Fruit fly (Drosophila melanogaster) whole organism, prepupa: ENCODE data around the gene CecB.

ENCODE experiments used
- Blimp-1 ChIP-seq: fragments of 200-800 bp; sonication (Bioruptor generic); optimal IDR thresholded peaks from 3 replicates; lab custom pipeline; 2017; ENCODE audit warnings: missing biosample characterization, missing genetic modification characterization, mild to moderate bottlenecking, moderate library complexity, missing genetic modification reagents
- CG11294 ChIP-seq: fragments of 200-800 bp; sonication (Bioruptor generic); IDR thresholded peaks from 2 replicates; pipeline ENCODE4 v1.3.6; 2022; ENCODE audit warnings: missing biosample characterization, missing genetic modification characterization
- CG11762 ChIP-seq: fragments of 200-800 bp; sonication (Bioruptor generic); optimal IDR thresholded peaks from 3 replicates; lab custom pipeline; 2016; ENCODE audit warnings: missing biosample characterization, missing genetic modification characterization; ENCODE audit not compliant: insufficient read depth
- CG11902 ChIP-seq: fragments of 200-800 bp; sonication (Bioruptor generic); optimal IDR thresholded peaks from 3 replicates; lab custom pipeline; 2016; ENCODE audit warnings: missing biosample characterization, missing genetic modification characterization
- CG15336 ChIP-seq: fragments of 200-800 bp; sonication (Bioruptor generic); IDR thresholded peaks from 2 replicates; pipeline ENCODE4 v1.3.6; 2022; ENCODE audit warnings: missing biosample characterization, missing genetic modification characterization
- CG1621 ChIP-seq: fragments of 200-800 bp; sonication (Bioruptor generic); optimal IDR thresholded peaks from 3 replicates; lab custom pipeline; 2018; ENCODE audit warnings: missing biosample characterization, mild to moderate bottlenecking, missing genetic modification characterization
- CG16779 ChIP-seq: fragments of 200-800 bp; sonication (Bioruptor generic); optimal IDR thresholded peaks from 3 replicates; lab custom pipeline; 2017; ENCODE audit warnings: missing biosample characterization, mild to moderate bottlenecking, missing genetic modification characterization
- CG3032 ChIP-seq: fragments of 200-800 bp; optimal IDR thresholded peaks from 2 replicates; lab custom pipeline; 2019; ENCODE audit warnings: missing biosample characterization, mild to moderate bottlenecking, missing genetic modification characterization, moderate library complexity
- CG31627 ChIP-seq: fragments of 200-800 bp; sonication (Bioruptor generic); optimal IDR thresholded peaks from 3 replicates; lab custom pipeline; 2016; ENCODE audit warnings: missing biosample characterization, missing genetic modification characterization
- CG34406 ChIP-seq: fragments of 200-800 bp; sonication (Bioruptor generic); optimal IDR thresholded peaks from 3 replicates; lab custom pipeline; 2016; ENCODE audit warnings: missing biosample characterization, missing genetic modification characterization
- CG3919 ChIP-seq: fragments of 200-800 bp; sonication (Bioruptor generic); optimal IDR thresholded peaks from 3 replicates; lab custom pipeline; 2016; ENCODE audit warnings: missing biosample characterization, missing genetic modification characterization
- CG4318 ChIP-seq: fragments of 200-800 bp; sonication (Bioruptor generic); optimal IDR thresholded peaks from 3 replicates; lab custom pipeline; 2017; ENCODE audit warnings: missing biosample characterization, mild to moderate bottlenecking, missing genetic modification characterization
- CG6163 ChIP-seq: fragments of 200-800 bp; sonication (Bioruptor generic); IDR thresholded peaks from 3 replicates; pipeline ENCODE4 v1.3.6; 2022; ENCODE audit warnings: missing biosample characterization, missing genetic modification characterization
- CG6276 ChIP-seq: fragments of 200-800 bp; sonication (Bioruptor generic); optimal IDR thresholded peaks from 2 replicates; lab custom pipeline; 2017; ENCODE audit warnings: missing biosample characterization, mild to moderate bottlenecking, missing genetic modification characterization
- CG6792 ChIP-seq: fragments of 200-800 bp; sonication (Bioruptor generic); optimal IDR thresholded peaks from 3 replicates; lab custom pipeline; 2016; ENCODE audit warnings: missing biosample characterization, missing genetic modification characterization
- CG6808 ChIP-seq: fragments of 200-800 bp; sonication (Bioruptor generic); optimal IDR thresholded peaks from 3 replicates; lab custom pipeline; 2017; ENCODE audit warnings: missing biosample characterization, missing genetic modification characterization, mild to moderate bottlenecking, moderate library complexity, missing genetic modification reagents
- CG6854 ChIP-seq: fragments of 200-800 bp; sonication (Bioruptor generic); optimal IDR thresholded peaks from 2 replicates; lab custom pipeline; 2017; ENCODE audit warnings: missing biosample characterization, mild to moderate bottlenecking, missing genetic modification characterization
- CG7368 ChIP-seq: fragments of 200-800 bp; sonication (Bioruptor generic); optimal IDR thresholded peaks from 3 replicates; lab custom pipeline; 2016; ENCODE audit warnings: missing biosample characterization, missing genetic modification characterization
- CG8632 ChIP-seq: fragments of 200-800 bp; sonication (Bioruptor generic); optimal IDR thresholded peaks from 3 replicates; lab custom pipeline; 2016; ENCODE audit warnings: missing biosample characterization, missing genetic modification characterization
- CG9139 ChIP-seq: fragments of 200-800 bp; sonication (Bioruptor generic); optimal IDR thresholded peaks from 3 replicates; lab custom pipeline; 2017; ENCODE audit warnings: missing biosample characterization, mild to moderate bottlenecking, missing genetic modification characterization
- Eip75B ChIP-seq: fragments of 200-800 bp; sonication (Bioruptor generic); optimal IDR thresholded peaks from 3 replicates; lab custom pipeline; 2016; ENCODE audit warnings: missing biosample characterization, missing genetic modification characterization
- Eip78C ChIP-seq: fragments of 200-800 bp; sonication (Bioruptor generic); peaks from one replicate; lab custom pipeline; 2016; ENCODE audit warnings: missing biosample characterization, missing genetic modification characterization
- Eip93F ChIP-seq: fragments of 200-800 bp; sonication (Bioruptor generic); optimal IDR thresholded peaks from 2 replicates; lab custom pipeline; 2016; ENCODE audit warnings: missing biosample characterization, mild to moderate bottlenecking, missing genetic modification characterization
- Ets21C ChIP-seq: fragments of 200-800 bp; sonication (Bioruptor generic); optimal IDR thresholded peaks from 3 replicates; lab custom pipeline; 2016; ENCODE audit warnings: missing biosample characterization, missing genetic modification characterization
- Ets96B ChIP-seq: fragments of 200-800 bp; optimal IDR thresholded peaks from 2 replicates; lab custom pipeline; 2019; ENCODE audit warnings: missing biosample characterization, mild to moderate bottlenecking, missing genetic modification characterization, moderate library complexity
- Gug ChIP-seq: fragments of 200-800 bp; sonication (Bioruptor generic); IDR thresholded peaks from 2 replicates; pipeline ENCODE4 v1.3.6; 2022; ENCODE audit warnings: missing biosample characterization, missing genetic modification characterization
- Hr38 ChIP-seq: sonication (Bioruptor generic); optimal IDR thresholded peaks from 2 replicates; lab custom pipeline; 2016; ENCODE audit warnings: missing biosample characterization, missing genetic modification characterization
- Hr39 ChIP-seq: fragments of 200-800 bp; sonication (Bioruptor generic); optimal IDR thresholded peaks from 2 replicates; lab custom pipeline; 2016; ENCODE audit warnings: missing biosample characterization, missing genetic modification characterization
- Hr4 ChIP-seq: fragments of 200-800 bp; sonication (Bioruptor generic); optimal IDR thresholded peaks from 3 replicates; lab custom pipeline; 2016; ENCODE audit warnings: missing biosample characterization, missing genetic modification characterization
- Met ChIP-seq: fragments of 200-800 bp; sonication (Bioruptor generic); optimal IDR thresholded peaks from 3 replicates; lab custom pipeline; 2016; ENCODE audit warnings: missing biosample characterization, missing genetic modification characterization
- OdsH ChIP-seq: fragments of 200-800 bp; sonication (Bioruptor generic); optimal IDR thresholded peaks from 3 replicates; lab custom pipeline; 2016; ENCODE audit warnings: missing biosample characterization, missing genetic modification characterization
- Smox ChIP-seq: fragments of 200-800 bp; sonication (Bioruptor generic); optimal IDR thresholded peaks from 3 replicates; lab custom pipeline; 2016; ENCODE audit warnings: missing biosample characterization, missing genetic modification characterization
- Sox102F ChIP-seq: fragments of 200-800 bp; sonication (Bioruptor generic); optimal IDR thresholded peaks from 2 replicates; lab custom pipeline; 2016; ENCODE audit warnings: missing biosample characterization, mild to moderate bottlenecking, missing genetic modification characterization
- Sox14 ChIP-seq: fragments of 200-800 bp; sonication (Bioruptor generic); optimal IDR thresholded peaks from 3 replicates; lab custom pipeline; 2016; ENCODE audit warnings: missing biosample characterization, missing genetic modification characterization
- Sox15 ChIP-seq: fragments of 200-800 bp; sonication (Bioruptor generic); optimal IDR thresholded peaks from 3 replicates; lab custom pipeline; 2016; ENCODE audit warnings: missing biosample characterization, missing genetic modification characterization
- achi ChIP-seq: fragments of 200-800 bp; sonication (Bioruptor generic); optimal IDR thresholded peaks from 3 replicates; lab custom pipeline; 2016; ENCODE audit warnings: missing biosample characterization, missing genetic modification characterization
- cyc ChIP-seq: fragments of 200-800 bp; sonication (Bioruptor generic); optimal IDR thresholded peaks from 3 replicates; lab custom pipeline; 2016; ENCODE audit warnings: missing biosample characterization, missing genetic modification characterization
- dac ChIP-seq: fragments of 200-800 bp; sonication (Bioruptor generic); optimal IDR thresholded peaks from 2 replicates; lab custom pipeline; 2017; ENCODE audit warnings: missing biosample characterization, mild to moderate bottlenecking, missing genetic modification characterization
- dsx ChIP-seq: fragments of 200-800 bp; optimal IDR thresholded peaks from 3 replicates; lab custom pipeline; 2019; ENCODE audit warnings: missing biosample characterization, mild to moderate bottlenecking, missing genetic modification characterization, moderate library complexity; ENCODE audit not compliant: poor library complexity, severe bottlenecking
- esn ChIP-seq: fragments of 200-800 bp; sonication (Bioruptor generic); optimal IDR thresholded peaks from 2 replicates; lab custom pipeline; 2016; ENCODE audit warnings: missing biosample characterization, mild to moderate bottlenecking, missing genetic modification characterization, moderate library complexity
- fd59A ChIP-seq: fragments of 200-800 bp; sonication (Bioruptor generic); optimal IDR thresholded peaks from 2 replicates; lab custom pipeline; 2017; ENCODE audit warnings: missing biosample characterization, mild to moderate bottlenecking, missing genetic modification characterization, missing genetic modification reagents
- fd85E ChIP-seq: fragments of 200-800 bp; sonication (Bioruptor generic); optimal IDR thresholded peaks from 3 replicates; lab custom pipeline; 2016; ENCODE audit warnings: missing biosample characterization, missing genetic modification characterization
- fkh ChIP-seq: fragments of 200-800 bp; sonication (Bioruptor generic); optimal IDR thresholded peaks from 3 replicates; lab custom pipeline; 2017; ENCODE audit warnings: missing biosample characterization, mild to moderate bottlenecking, missing genetic modification characterization, moderate library complexity
- lz ChIP-seq: fragments of 200-800 bp; sonication (Bioruptor generic); optimal IDR thresholded peaks from 3 replicates; lab custom pipeline; 2016; ENCODE audit warnings: missing biosample characterization, missing genetic modification characterization
- net ChIP-seq: fragments of 200-800 bp; sonication (Bioruptor generic); optimal IDR thresholded peaks from 3 replicates; lab custom pipeline; 2016; ENCODE audit warnings: missing biosample characterization, missing genetic modification characterization
- pdm3 ChIP-seq: fragments of 200-800 bp; sonication (Bioruptor generic); optimal IDR thresholded peaks from 3 replicates; lab custom pipeline; 2016; ENCODE audit warnings: missing biosample characterization, missing genetic modification characterization
- salr ChIP-seq, 2 experiments: fragments of 200-800 bp; sonication (Bioruptor generic); optimal IDR thresholded peaks; 3 replicates each; lab custom pipeline; 2016 to 2018; ENCODE audit warnings: missing biosample characterization in 2 of 2, missing genetic modification characterization in 2 of 2, mild to moderate bottlenecking in 1 of 2
- spab ChIP-seq: fragments of 200-800 bp; sonication (Bioruptor generic); optimal IDR thresholded peaks from 2 replicates; lab custom pipeline; 2017; ENCODE audit warnings: missing biosample characterization, mild to moderate bottlenecking, missing genetic modification characterization, missing genetic modification reagents
- topi ChIP-seq: fragments of 200-800 bp; sonication (Bioruptor generic); optimal IDR thresholded peaks from 3 replicates; lab custom pipeline; 2016; ENCODE audit warnings: missing biosample characterization, missing genetic modification characterization

Gene CecB

DNA sequence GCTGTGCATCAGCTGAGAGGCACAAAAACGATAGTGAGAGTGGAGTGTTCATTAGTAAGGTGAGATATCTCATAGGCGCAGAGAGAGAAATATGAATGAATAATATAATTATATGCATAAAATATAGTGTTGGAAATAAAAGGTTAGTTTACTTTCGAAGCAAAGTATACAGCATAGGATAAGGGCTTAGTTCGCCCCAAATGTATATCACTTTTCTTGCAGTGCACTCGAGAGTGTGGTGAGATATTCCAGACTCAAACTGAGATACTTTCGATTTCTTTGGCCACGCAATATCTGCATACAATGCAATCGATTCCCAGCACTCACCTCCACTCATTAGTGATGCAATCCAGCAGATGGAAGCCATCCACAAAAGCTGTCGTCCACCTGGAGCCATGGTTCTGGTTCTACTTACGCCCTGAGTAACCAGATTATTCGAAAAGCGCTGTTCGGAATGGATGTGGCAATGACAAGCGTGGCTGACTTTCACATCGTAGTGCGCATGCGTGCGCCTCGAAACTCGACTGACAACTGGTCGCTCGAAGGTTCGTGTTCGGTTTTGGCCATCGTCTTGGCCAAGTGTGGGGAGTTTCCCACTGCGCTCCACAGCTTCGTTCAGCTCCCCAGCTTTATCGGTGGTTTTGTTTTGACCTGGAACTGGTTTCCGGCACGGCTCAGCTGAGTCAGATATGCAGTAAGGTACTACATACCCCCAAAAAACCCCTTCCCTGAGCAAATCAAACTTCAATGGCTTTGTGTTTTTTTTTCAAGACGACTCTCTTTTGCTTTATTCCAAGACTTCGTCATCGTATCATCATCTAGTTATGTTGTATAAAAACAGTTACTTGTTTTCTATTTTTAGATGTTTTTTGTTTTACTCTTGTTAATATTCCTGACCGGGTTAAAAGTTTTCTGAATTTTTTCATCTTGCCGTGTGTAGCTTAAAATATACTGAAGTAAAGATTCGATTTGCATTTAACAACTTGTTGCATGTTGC lies 42.6 kb downstream of the CecB start, which contains the start of gene Rsod:
Gene Rsod (minus strand): TSS at position 537 of the 997 bp plus-strand sequence.
- TF ChIP-seq dac (peak; percentile 84), Hr38 (GFP tag; lab: Kevin White, UChicago) (no peak), CG3919 (peak; percentile 92), CG6276 (GFP tag; lab: Kevin White, UChicago) (peak; percentile 88), topi (GFP tag; lab: Kevin White, UChicago) (peak; percentile 80), Sox14 (GFP tag; lab: Kevin White, UChicago) (peak; percentile 82), CG6792 (GFP tag; lab: Kevin White, UChicago) (peak; percentile 81), esn (peak; percentile 83), achi (GFP tag; lab: Kevin White, UChicago) (peak; percentile 88), fd59A (peak; percentile 45), CG34406 (GFP tag; lab: Kevin White, UChicago) (peak; percentile 80), CG9139 (GFP tag; lab: Kevin White, UChicago) (no peak), Sox15 (peak; percentile 67), CG16779 (tag; lab: Kevin White, UChicago) (peak; percentile 66), CG6808 (GFP tag; lab: Kevin White, UChicago) (peak; percentile 21), CG7368 (GFP tag; lab: Kevin White, UChicago) (peak; percentile 54), Ets21C (GFP tag; lab: Kevin White, UChicago) (peak; percentile 57), Ets96B (peak; percentile 78), CG3032 (peak; percentile 76), Smox (GFP tag; lab: Kevin White, UChicago) (peak; percentile 84), CG8632 (peak; percentile 79), Gug (peak; percentile 83), fd85E (GFP tag; lab: Kevin White, UChicago) (no peak), CG4318 (GFP tag; lab: Kevin White, UChicago) (peak; percentile 79), Sox102F (GFP tag; lab: Kevin White, UChicago) (peak; percentile 76), salr (GFP tag; optimal IDR thresholded peaks at IDR 0.05; lab: Kevin White, UChicago) (peak; percentile 61 to 85), Hr39 (GFP tag; lab: Kevin White, UChicago) (peak; percentile 79), CG31627 (GFP tag; lab: Kevin White, UChicago) (peak; percentile 70), pdm3 (peak; percentile 87), net (GFP tag; lab: Kevin White, UChicago) (peak; percentile 85), OdsH (GFP tag; lab: Kevin White, UChicago) (peak; percentile 91), lz (GFP tag; lab: Kevin White, UChicago) (peak; percentile 81), CG11762 (GFP tag; lab: Kevin White, UChicago) (peak; percentile 77), CG6163 (peak; percentile 96), Eip93F (peak; percentile 68), Blimp-1 (GFP tag; lab: Kevin White, UChicago) (peak; percentile 99), fkh (GFP tag; lab: Kevin White, UChicago) (no peak), CG15336 (GFP tag; lab: Robert Waterston, UW) (peak; percentile 95), CG11902 (GFP tag; lab: Kevin White, UChicago) (peak; percentile 58), CG6854 (GFP tag; lab: Kevin White, UChicago) (peak; percentile 53), CG11294 (GFP tag; lab: Robert Waterston, UW) (peak; percentile 86), Eip78C (GFP tag; lab: Kevin White, UChicago) (peak; percentile 96), Eip75B (peak; percentile 70), dsx (GFP tag; lab: Kevin White, UChicago) (peak; percentile 65), Met (GFP tag; lab: Kevin White, UChicago) (peak; percentile 79), spab (GFP tag; lab: Kevin White, UChicago) (peak; percentile 65), Hr4 (GFP tag; lab: Kevin White, UChicago) (peak; percentile 93), cyc (peak; percentile 80), CG1621 (tag; lab: Kevin White, UChicago) (peak; percentile 45)
